Fruit fly (Drosophila melanogaster): Measurements from ENCODE around the gene Jon99Ci.

DNA sequence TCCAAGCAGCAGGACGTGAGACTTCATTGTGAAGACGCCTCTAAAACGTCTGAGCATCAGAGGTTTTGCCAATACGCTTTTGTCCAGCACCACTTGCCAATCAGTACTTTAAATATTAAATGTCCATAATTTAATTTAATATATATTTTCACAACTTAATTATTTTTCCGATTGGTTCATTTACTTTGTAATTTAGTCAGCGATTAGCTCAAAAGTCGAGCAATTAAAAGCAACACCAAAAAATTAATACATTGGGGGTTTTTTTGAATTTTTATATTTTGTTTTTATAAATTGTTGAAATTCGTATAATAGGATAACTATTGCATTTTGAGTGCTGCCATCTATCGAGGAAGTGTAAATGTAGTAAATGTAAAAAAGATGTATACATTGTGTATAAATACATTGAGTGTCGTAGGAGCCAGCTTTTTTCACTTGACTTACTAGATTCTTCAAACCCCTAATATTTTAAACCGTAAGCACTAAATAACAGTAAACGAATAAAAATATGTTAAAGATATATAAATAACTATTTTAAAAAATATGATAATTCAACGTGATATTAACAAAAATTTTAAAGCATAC lies 22.1 kb downstream of the Jon99Ci start, which contains the start of gene CG15517:
- TF ChIP-seq CG8478 (optimal IDR thresholded peaks at IDR 0.05) (no peak), Dll (optimal IDR thresholded peaks at IDR 0.05) (no peak), pan (optimal IDR thresholded peaks at IDR 0.05) (no peak), EcR (GFP tag; optimal IDR thresholded peaks at IDR 0.05) (no peak), usp (GFP tag; optimal IDR thresholded peaks at IDR 0.05) (no peak), psq (optimal IDR thresholded peaks at IDR 0.05) (no peak)
